Worm (Caenorhabditis elegans): Measurements from ENCODE around the gene coq-2.
"Not testable (repeated sequence)": the region's sequence is repeated elsewhere in the genome, so short reads cannot be mapped to it uniquely, and the experiment has no call there.

DNA sequence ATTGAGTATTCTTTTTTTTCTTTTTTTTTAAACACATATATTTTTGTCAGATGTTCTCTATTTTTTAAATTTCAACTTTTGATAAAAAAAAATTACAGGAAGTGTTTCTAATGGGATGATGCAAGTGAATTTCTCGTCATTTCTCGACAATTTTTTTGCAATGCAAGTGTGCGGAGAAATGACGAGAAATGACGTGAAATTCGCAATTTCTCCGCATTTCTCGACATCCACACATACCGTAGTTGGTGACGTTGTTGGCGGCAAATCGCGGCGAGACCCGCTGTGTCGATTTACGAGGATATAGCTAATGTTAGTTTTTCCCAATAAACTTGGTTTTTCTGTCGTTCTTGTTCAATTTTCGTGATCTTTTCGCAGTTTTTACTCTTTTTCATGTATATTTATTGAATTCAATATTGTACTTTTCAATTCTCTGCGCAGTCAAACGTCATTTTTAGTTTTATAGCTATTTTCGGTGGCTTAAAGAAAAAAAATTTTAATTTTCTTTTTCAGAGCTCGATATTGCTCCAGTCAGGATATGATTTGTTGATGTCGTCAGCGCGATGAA lies 46.3 kb downstream of the coq-2 start, which contains the start of gene F31E3.6:
- not testable (repeated sequence) for TF ChIP-seq elt-3 (tag; optimal IDR thresholded peaks at IDR 0.05); flh-1 (GFP tag; optimal IDR thresholded peaks at IDR 0.05); nhr-28 (tag; optimal IDR thresholded peaks at IDR 0.05); unc-39 (tag; optimal IDR thresholded peaks at IDR 0.05); mep-1 (tag; optimal IDR thresholded peaks at IDR 0.05); blmp-1 (tag; optimal IDR thresholded peaks at IDR 0.05); drap-1 (GFP tag; optimal IDR thresholded peaks at IDR 0.05); sem-2 (GFP tag; optimal IDR thresholded peaks at IDR 0.05); zip-8 (tag; optimal IDR thresholded peaks at IDR 0.05); nhr-76 (tag; optimal IDR thresholded peaks at IDR 0.05); unc-62 (GFP tag; optimal IDR thresholded peaks at IDR 0.05); mab-5 (tag; optimal IDR thresholded peaks at IDR 0.05)
